Worm (Caenorhabditis elegans) whole organism, L2 larva: Measurements from ENCODE around the gene F26H11.8.

Experiments used
- F13H6.1 ChIP-seq: sonication (generic microtip); optimal IDR thresholded peaks from 2 replicates; lab custom pipeline; 2016; ENCODE audit warnings: missing genetic modification characterization, missing compliant biosample characterization
- ama-1 ChIP-seq: fragments of 150-350 bp; optimal IDR thresholded peaks from 2 replicates; lab custom pipeline; 2018; ENCODE audit warnings: inconsistent platforms
- blmp-1 ChIP-seq: sonication (generic microtip); optimal IDR thresholded peaks from 2 replicates; lab custom pipeline; 2017; ENCODE audit warnings: missing genetic modification characterization, mild to moderate bottlenecking, missing compliant biosample characterization, antibody characterized with exemption, moderate library complexity; ENCODE audit not compliant: insufficient read depth
- ceh-16 ChIP-seq: fragments of 150-350 bp; optimal IDR thresholded peaks from 2 replicates; lab custom pipeline; 2014; ENCODE audit warnings: missing biosample characterization, missing genetic modification characterization
- ceh-82 ChIP-seq: fragments of 150-350 bp; optimal IDR thresholded peaks from 2 replicates; lab custom pipeline; 2014; ENCODE audit warnings: missing biosample characterization, missing genetic modification characterization
- egl-27 ChIP-seq: sonication (generic microtip); optimal IDR thresholded peaks from 3 replicates; lab custom pipeline; 2017; ENCODE audit warnings: missing biosample characterization, missing genetic modification reagents, missing genetic modification characterization
- elt-1 ChIP-seq: fragments of 150-350 bp; optimal IDR thresholded peaks from 2 replicates; lab custom pipeline; 2014; ENCODE audit warnings: missing biosample characterization, missing genetic modification characterization
- elt-3 ChIP-seq: sonication (generic microtip); optimal IDR thresholded peaks from 2 replicates; lab custom pipeline; 2017; ENCODE audit warnings: missing biosample characterization, missing genetic modification characterization
- fos-1 ChIP-seq: fragments of 150-350 bp; optimal IDR thresholded peaks from 2 replicates; lab custom pipeline; 2014; ENCODE audit warnings: missing biosample characterization, missing genetic modification characterization
- gmeb-1 ChIP-seq: fragments of 150-350 bp; optimal IDR thresholded peaks from 2 replicates; lab custom pipeline; 2014; ENCODE audit warnings: missing biosample characterization, missing genetic modification characterization
- lin-39 ChIP-seq: fragments of 150-350 bp; optimal IDR thresholded peaks from 2 replicates; lab custom pipeline; 2014; ENCODE audit warnings: missing biosample characterization, missing genetic modification reagents, missing genetic modification characterization
- lsy-2 ChIP-seq, 2 experiments: fragments of 150-350 bp in 1 of 2; sonication (generic microtip) in 1 of 2; optimal IDR thresholded peaks; 2 replicates each; lab custom pipeline; 2014 to 2017; ENCODE audit warnings: missing biosample characterization in 2 of 2, missing genetic modification characterization in 2 of 2
- mab-5 ChIP-seq: fragments of 150-350 bp; optimal IDR thresholded peaks from 2 replicates; lab custom pipeline; 2014; ENCODE audit warnings: missing biosample characterization, missing genetic modification characterization
- mbf-1 ChIP-seq: sonication (generic microtip); optimal IDR thresholded peaks from 2 replicates; lab custom pipeline; 2017; ENCODE audit warnings: missing biosample characterization, missing genetic modification characterization
- mdl-1 ChIP-seq, 2 experiments: fragments of 150-350 bp in 1 of 2; sonication (generic microtip) in 1 of 2; optimal IDR thresholded peaks; 2 replicates each; lab custom pipeline; 2017; ENCODE audit warnings: missing biosample characterization in 2 of 2, missing genetic modification characterization in 2 of 2
- nhr-10 ChIP-seq: sonication (generic microtip); optimal IDR thresholded peaks from 2 replicates; lab custom pipeline; 2017; ENCODE audit warnings: missing biosample characterization, missing genetic modification characterization
- nhr-12 ChIP-seq: fragments of 150-350 bp; optimal IDR thresholded peaks from 2 replicates; lab custom pipeline; 2014; ENCODE audit warnings: missing biosample characterization, missing genetic modification characterization
- nhr-129 ChIP-seq: fragments of 150-350 bp; optimal IDR thresholded peaks from 2 replicates; lab custom pipeline; 2014; ENCODE audit warnings: missing biosample characterization, missing genetic modification characterization
- nhr-77 ChIP-seq: fragments of 150-350 bp; optimal IDR thresholded peaks from 2 replicates; lab custom pipeline; 2014; ENCODE audit warnings: missing biosample characterization, missing genetic modification characterization
- peb-1 ChIP-seq: fragments of 150-350 bp; optimal IDR thresholded peaks from 2 replicates; lab custom pipeline; 2014; ENCODE audit warnings: missing biosample characterization, missing genetic modification characterization
- sem-4 ChIP-seq: fragments of 150-350 bp; optimal IDR thresholded peaks from 2 replicates; lab custom pipeline; 2014; ENCODE audit warnings: missing biosample characterization, missing genetic modification reagents, missing genetic modification characterization
- sma-3 ChIP-seq: sonication (generic microtip); optimal IDR thresholded peaks from 2 replicates; lab custom pipeline; 2016; ENCODE audit warnings: missing genetic modification reagents, missing genetic modification characterization, missing compliant biosample characterization
- sma-9 ChIP-seq, 2 experiments: fragments of 150-350 bp in 1 of 2; sonication (generic microtip) in 1 of 2; optimal IDR thresholded peaks; 2 replicates each; lab custom pipeline; 2014 to 2016; ENCODE audit warnings: missing genetic modification characterization in 2 of 2, mild to moderate bottlenecking in 1 of 2, missing biosample characterization in 1 of 2, missing compliant biosample characterization in 1 of 2, missing genetic modification reagents in 1 of 2, moderate library complexity in 1 of 2
- unc-55 ChIP-seq: fragments of 150-350 bp; sonication (generic microtip); optimal IDR thresholded peaks from 3 replicates; lab custom pipeline; 2014; ENCODE audit warnings: missing biosample characterization, missing genetic modification reagents, missing genetic modification characterization
- zag-1 ChIP-seq: fragments of 150-350 bp; optimal IDR thresholded peaks from 2 replicates; lab custom pipeline; 2014; ENCODE audit warnings: missing biosample characterization, missing genetic modification characterization
- ztf-1 ChIP-seq: fragments of 200-800 bp; sonication (Bioruptor generic); conservative IDR thresholded peaks from 2 replicates; pipeline ENCODE4 v1.3.6; 2022; ENCODE audit warnings: missing genetic modification characterization, missing compliant biosample characterization
- ztf-11 ChIP-seq: sonication (generic microtip); optimal IDR thresholded peaks from 2 replicates; lab custom pipeline; 2017; ENCODE audit warnings: missing biosample characterization, missing genetic modification characterization

The F26H11.8 gene

DNA sequence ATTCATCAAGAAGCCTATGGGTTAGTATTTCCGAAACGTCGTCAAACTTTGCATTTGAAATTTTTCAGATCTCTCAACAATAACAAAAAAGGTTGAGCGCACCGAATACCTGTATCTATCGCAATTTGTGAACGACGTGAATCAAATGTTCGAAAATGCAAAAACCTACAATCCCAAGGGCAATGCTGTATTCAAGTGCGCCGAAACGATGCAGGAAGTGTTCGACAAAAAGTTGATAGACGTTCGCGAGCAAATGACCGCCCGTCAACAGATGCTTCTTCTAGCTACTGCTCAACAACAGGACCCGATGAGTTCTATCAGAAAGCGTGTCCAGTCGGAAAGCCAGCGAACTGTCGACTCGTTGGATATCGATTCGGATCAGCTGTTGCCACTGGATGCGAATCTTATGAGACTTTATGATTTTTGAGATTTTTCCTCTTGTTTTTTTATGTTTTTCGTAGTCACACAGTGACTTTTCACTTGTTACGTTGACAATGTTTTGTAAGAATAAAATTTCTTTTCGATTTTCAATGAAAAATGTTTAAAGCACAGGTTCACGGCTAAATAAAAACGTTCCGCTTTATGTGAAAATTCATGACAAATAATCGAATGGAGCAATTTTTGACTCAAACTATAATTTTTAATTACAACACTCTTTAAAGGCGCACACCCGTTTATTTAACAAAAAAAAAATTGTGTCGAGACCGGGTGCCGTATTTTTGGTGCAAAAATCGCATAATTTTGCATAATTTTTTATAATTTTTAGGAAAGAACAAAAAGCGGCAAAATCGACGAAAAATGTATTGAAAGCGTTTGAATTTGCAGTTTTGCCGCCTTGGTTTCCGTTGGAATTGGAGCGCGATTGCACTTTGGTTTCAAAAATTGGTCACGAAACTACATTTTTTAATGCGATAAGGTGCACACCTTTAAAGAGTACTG is 19.3 kb downstream of the F26H11.8 start (continued):
- TF ChIP-seq nhr-12 (tag; lab: Kevin White, UChicago) (no peak), mdl-1 (tag; optimal IDR thresholded peaks at IDR 0.05; lab: Kevin White, UChicago) (no peak), lsy-2 (tag; optimal IDR thresholded peaks at IDR 0.05; lab: Kevin White, UChicago) (peak in 1 of 2 experiments; percentile 80), sma-9 (GFP tag; optimal IDR thresholded peaks at IDR 0.05; lab: Kevin White, UChicago) (no peak), sma-9 (tag; optimal IDR thresholded peaks at IDR 0.05; lab: Kevin White, UChicago) (no peak), mab-5 (tag; lab: Kevin White, UChicago) (no peak), peb-1 (tag; lab: Kevin White, UChicago) (no peak)

DNA sequence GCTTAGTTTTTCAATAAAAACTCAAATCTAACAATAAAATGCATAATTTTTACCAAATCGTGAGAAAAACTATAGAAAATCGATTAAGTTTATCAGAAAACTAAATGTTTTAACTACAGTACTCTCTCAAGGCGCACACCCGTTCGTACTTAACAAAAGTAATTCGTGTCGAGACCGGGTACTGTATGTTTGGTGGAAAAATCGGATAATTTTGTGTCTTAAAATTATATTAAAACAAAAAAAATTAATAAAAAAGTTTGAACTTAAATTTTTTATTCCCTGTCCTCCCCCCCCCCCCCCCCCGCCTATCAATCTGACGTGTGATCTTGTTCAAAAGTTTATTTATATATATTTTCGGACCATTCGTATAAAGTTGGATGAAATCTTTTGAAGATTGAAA is 20.0 kb downstream of the F26H11.8 start, which contains the start of gene F26H11.4:
Gene F26H11.4 (plus strand): TSS at position 301 of the 400 bp plus-strand sequence.
- TF ChIP-seq elt-1 (tag; lab: Kevin White, UChicago) = no peak
- no peak for TF ChIP-seq blmp-1 (tag; lab: Kevin White, UChicago)
- TF ChIP-seq elt-3 (tag; lab: Kevin White, UChicago) = no peak
- TF ChIP-seq egl-27 = no peak
- no peak for TF ChIP-seq ztf-11 (tag; lab: Kevin White, UChicago)
- TF ChIP-seq ztf-1 (GFP tag; lab: Robert Waterston, UW) = no peak

DNA sequence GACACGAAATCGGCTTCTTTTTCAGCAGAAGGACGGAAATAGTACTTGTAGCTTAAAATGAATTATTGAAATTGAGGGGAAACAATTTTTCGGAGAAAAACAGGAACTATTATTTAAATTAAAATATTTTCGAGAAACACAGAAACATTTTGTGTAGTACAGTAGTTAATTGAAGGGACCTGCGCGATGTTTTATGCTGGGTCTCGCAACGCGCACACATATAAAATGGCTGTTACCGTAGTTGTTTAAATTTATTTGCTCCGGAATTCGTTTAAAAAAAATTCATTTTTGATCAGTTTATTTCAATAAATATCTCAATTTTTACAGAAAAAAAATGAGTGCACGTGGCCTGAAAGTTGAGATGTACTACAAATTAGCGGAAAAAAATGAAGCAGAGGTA is 22.5 kb downstream of the F26H11.8 start, which contains the start of gene dsb-2:
Gene dsb-2 (plus strand): TSS at position 328 of the 400 bp plus-strand sequence.
- TF ChIP-seq nhr-77 (no peak), lin-39 (tag; lab: Kevin White, UChicago) (no peak), ceh-82 (no peak), unc-55 (GFP tag; lab: Kevin White, UChicago) (no peak), nhr-12 (tag; lab: Kevin White, UChicago) (no peak), ceh-16 (no peak), lsy-2 (tag; optimal IDR thresholded peaks at IDR 0.05; lab: Kevin White, UChicago) (no peak), sem-4 (tag; lab: Kevin White, UChicago) (no peak), mab-5 (tag; lab: Kevin White, UChicago) (no peak), blmp-1 (tag; lab: Kevin White, UChicago) (no peak), F13H6.1 (no peak), nhr-10 (tag; lab: Kevin White, UChicago) (no peak), ama-1 (no peak), sma-3 (GFP tag; lab: Kevin White, UChicago) (no peak), mbf-1 (tag; lab: Kevin White, UChicago) (no peak)

ce11 chrII:14413035-14413525 is 24.8 kb downstream of the F26H11.8 start, which contains the start of gene exl-1:
Gene exl-1, minus strand, starts transcription at chrII:14413475.
- TF ChIP-seq gmeb-1 (tag; lab: Kevin White, UChicago) (peak; percentile 49), egl-27 (no peak), nhr-129 (tag; lab: Kevin White, UChicago) (peak; percentile 16), lsy-2 (tag; optimal IDR thresholded peaks at IDR 0.05; lab: Kevin White, UChicago) (no peak)

ce11 chrII:14413709-14414108 is 25.4 kb downstream of the F26H11.8 start:
- TF ChIP-seq ceh-82 (no peak), nhr-10 (tag; lab: Kevin White, UChicago) (no peak), unc-55 (GFP tag; lab: Kevin White, UChicago) (no peak)

DNA sequence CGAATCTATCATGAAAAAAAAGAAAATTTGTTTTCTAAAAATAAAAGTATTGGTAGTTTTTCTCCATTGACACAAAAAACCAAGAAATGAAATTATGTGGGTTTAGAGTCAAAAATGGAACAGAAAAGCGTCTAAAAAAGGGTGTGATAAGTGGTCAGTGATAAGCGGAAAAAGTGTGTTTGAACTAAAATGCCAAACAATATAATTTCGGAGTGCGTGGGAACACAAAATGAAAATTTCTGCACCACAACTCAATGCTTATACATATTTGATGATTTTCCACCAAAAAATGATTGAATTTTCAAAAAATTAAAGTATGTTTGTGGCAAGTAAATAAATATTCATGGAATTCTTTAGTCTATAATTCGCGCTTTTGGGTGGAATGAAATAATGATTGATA is 27.1 kb downstream of the F26H11.8 start:
- TF ChIP-seq mbf-1 (tag; lab: Kevin White, UChicago) (no peak), mab-5 (tag; lab: Kevin White, UChicago) (no peak), zag-1 (no peak), fos-1 (peak; percentile 22), sma-9 (GFP tag; optimal IDR thresholded peaks at IDR 0.05; lab: Kevin White, UChicago) (no peak), sma-9 (tag; optimal IDR thresholded peaks at IDR 0.05; lab: Kevin White, UChicago) (no peak), mdl-1 (tag; optimal IDR thresholded peaks at IDR 0.05; lab: Kevin White, UChicago) (no peak), unc-55 (GFP tag; lab: Kevin White, UChicago) (peak; percentile 10), nhr-12 (tag; lab: Kevin White, UChicago) (no peak), blmp-1 (tag; lab: Kevin White, UChicago) (no peak), sem-4 (tag; lab: Kevin White, UChicago) (no peak)
- TF ChIP-seq, all 48 proteins: peak for 2
